Fruit fly (Drosophila melanogaster): ENCODE results near the gene CG10514.

The CG10514 gene

dm6 chr3R:25262322-25262761 lies 17.3 kb downstream of the CG10514 start, which contains the start of the genes Kdsr and CG11858 (continued):
- TF ChIP-seq CG15601 (tag; optimal IDR thresholded peaks at IDR 0.05) (peak; percentile 56), chm (GFP tag; IDR thresholded peaks at IDR 0.05) (0 out of 2 replicates have a peak, but pooled peaks have one; percentile 5), CG10654 (GFP tag; optimal IDR thresholded peaks at IDR 0.05) (peak; percentile 29), ato (GFP tag; IDR thresholded peaks at IDR 0.05; ENCODE audit: partially characterized antibody) (no peak), so (GFP tag; IDR thresholded peaks at IDR 0.05) (no peak), sens-2 (GFP tag; IDR thresholded peaks at IDR 0.05) (no peak), Opbp (GFP tag; IDR thresholded peaks at IDR 0.05; ENCODE audit: partially characterized antibody) (no peak), dati (GFP tag; IDR thresholded peaks at IDR 0.05) (no peak), CG9727 (GFP tag; optimal IDR thresholded peaks at IDR 0.05) (peak; percentile 53), CG10267 (tag; optimal IDR thresholded peaks at IDR 0.05) (peak; percentile 63), CG14965 (GFP tag; optimal IDR thresholded peaks at IDR 0.05; ENCODE audit: borderline replicate concordance) (no peak), odd (GFP tag; optimal IDR thresholded peaks at IDR 0.05) (no peak), NFAT (GFP tag; IDR thresholded peaks at IDR 0.05) (peak; percentile 39; the same call in 1 of the 2 replicates), B-H1 (GFP tag; IDR thresholded peaks at IDR 0.05) (peak; percentile 43; the same call in 2 of the 3 replicates), Sry-β (GFP tag; optimal IDR thresholded peaks at IDR 0.05) (peak; percentile 99), cas (GFP tag; IDR thresholded peaks at IDR 0.05) (peak; percentile 52; the same call in 1 of the 2 replicates), pzg (GFP tag; optimal IDR thresholded peaks at IDR 0.05) (peak; percentile 61), kay (GFP tag; optimal IDR thresholded peaks at IDR 0.05) (peak; percentile 35), CG14860 (GFP tag; IDR thresholded peaks at IDR 0.05; ENCODE audit: partially characterized antibody) (no peak), usp (GFP tag; optimal IDR thresholded peaks at IDR 0.05) (no peak), CG13424 (tag; optimal IDR thresholded peaks at IDR 0.05) (peak; percentile 69), CG30403 (GFP tag; optimal IDR thresholded peaks at IDR 0.05) (peak; percentile 82), CG11456 (GFP tag; IDR thresholded peaks at IDR 0.05) (0 out of 3 replicates have a peak, but pooled peaks have one; percentile 34), CG17186 (GFP tag; optimal IDR thresholded peaks at IDR 0.05) (peak; percentile 92), al (GFP tag; IDR thresholded peaks at IDR 0.05) (peak; percentile 61), Hand (GFP tag; optimal IDR thresholded peaks at IDR 0.05) (no peak), CG11696 (GFP tag; IDR thresholded peaks at IDR 0.05) (no peak), jigr1 (GFP tag; IDR thresholded peaks at IDR 0.05) (no peak), CG18011 (GFP tag; optimal IDR thresholded peaks at IDR 0.05) (peak; percentile 37), run (tag; optimal IDR thresholded peaks at IDR 0.05) (peak; percentile 2), tll (GFP tag; optimal IDR thresholded peaks at IDR 0.05) (no peak), eyg (GFP tag; optimal IDR thresholded peaks at IDR 0.05) (no peak), mirr (GFP tag; optimal IDR thresholded peaks at IDR 0.05) (no peak), Mes4 (GFP tag; optimal IDR thresholded peaks at IDR 0.05) (no peak), Ets97D (GFP tag; optimal IDR thresholded peaks at IDR 0.05) (peak; percentile 71), fd102C (GFP tag; optimal IDR thresholded peaks at IDR 0.05) (no peak), oc (tag; optimal IDR thresholded peaks at IDR 0.05) (peak; percentile 67), Fer2 (tag; optimal IDR thresholded peaks at IDR 0.05) (peak; percentile 21), crol (GFP tag; IDR thresholded peaks at IDR 0.05) (no peak), CG10431 (GFP tag; optimal IDR thresholded peaks at IDR 0.05) (no peak), Dip3 (GFP tag; optimal IDR thresholded peaks at IDR 0.05) (peak; percentile 50), kah (GFP tag; optimal IDR thresholded peaks at IDR 0.05) (peak; percentile 1), lola (GFP tag; optimal IDR thresholded peaks at IDR 0.05) (peak in 1 of 3 experiments; percentile 53), Nf-YC (tag; optimal IDR thresholded peaks at IDR 0.05) (peak; percentile 60), CG3838 (GFP tag; optimal IDR thresholded peaks at IDR 0.05) (peak; percentile 42), CG9437 (GFP tag; optimal IDR thresholded peaks at IDR 0.05) (peak; percentile 11), sim (GFP tag; IDR thresholded peaks at IDR 0.05) (0 out of 2 replicates have a peak, but pooled peaks have one; percentile 17), scrt (GFP tag; optimal IDR thresholded peaks at IDR 0.05) (peak; percentile 33), ham (GFP tag; IDR thresholded peaks at IDR 0.05) (no peak), trem (tag; optimal IDR thresholded peaks at IDR 0.05) (peak; percentile 38)
